Worm (Caenorhabditis elegans): ENCODE measurements around the gene selt-1.2.
A peak's percentile ranks its signal among the peaks of the same experiment; 100 is the strongest.

Gene selt-1.2

ce11 chrV:10747263-10747951 is at the start of gene selt-1.2, which contains the start of gene F28H7.2:
selt-1.2 (minus strand) TSS chrV:10747363.
F28H7.2 (plus strand) TSS chrV:10747901.
- no peak for TF ChIP-seq sptf-1 (tag; optimal IDR thresholded peaks at IDR 0.05)
- peak; percentile 4 for TF ChIP-seq nhr-20 (tag; optimal IDR thresholded peaks at IDR 0.05)
- no peak for TF ChIP-seq efl-1 (optimal IDR thresholded peaks at IDR 0.05)
- TF ChIP-seq efl-1 (GFP tag; optimal IDR thresholded peaks at IDR 0.05 in 1 of 2), result peak in 1 of 2 experiments; percentile 77
- TF ChIP-seq xbp-1 (tag; optimal IDR thresholded peaks at IDR 0.05), result no peak

ce11 chrV:10795494-10795893 is 48.3 kb upstream of the selt-1.2 start, which contains the start of gene D1054.19:
D1054.19 (plus strand) TSS chrV:10795794.
- TF ChIP-seq unc-62 (GFP tag; optimal IDR thresholded peaks at IDR 0.05) (no peak), nhr-20 (tag; optimal IDR thresholded peaks at IDR 0.05) (no peak), snu-23 (GFP tag; optimal IDR thresholded peaks at IDR 0.05) (no peak), efl-3 (GFP tag; optimal IDR thresholded peaks at IDR 0.05) (no peak), alr-1 (tag; optimal IDR thresholded peaks at IDR 0.05; ENCODE audit: borderline replicate concordance) (no peak), aly-2 (tag; optimal IDR thresholded peaks at IDR 0.05) (no peak), mdl-1 (tag; optimal IDR thresholded peaks at IDR 0.05) (no peak), sox-4 (tag; optimal IDR thresholded peaks at IDR 0.05) (no peak), ztf-11 (tag; optimal IDR thresholded peaks at IDR 0.05) (no peak), C04F5.9 (tag; optimal IDR thresholded peaks at IDR 0.05) (no peak), unc-86 (tag; optimal IDR thresholded peaks at IDR 0.05) (no peak), lin-13 (GFP tag; optimal IDR thresholded peaks at IDR 0.05) (no peak), ceh-90 (tag; optimal IDR thresholded peaks at IDR 0.05) (no peak), ceh-88 (GFP tag; IDR thresholded peaks at IDR 0.05) (no peak), hlh-4 (tag; optimal IDR thresholded peaks at IDR 0.05) (no peak), unc-130 (tag; optimal IDR thresholded peaks at IDR 0.05) (no peak), zag-1 (tag; optimal IDR thresholded peaks at IDR 0.05) (no peak), pax-3 (tag; optimal IDR thresholded peaks at IDR 0.05) (no peak), mef-2 (tag; optimal IDR thresholded peaks at IDR 0.05) (no peak), ets-5 (GFP tag; IDR thresholded peaks at IDR 0.05) (no peak)

- TF ChIP-seq nhr-47 (tag; optimal IDR thresholded peaks at IDR 0.05), result no peak
- no peak for TF ChIP-seq egl-13 (tag; optimal IDR thresholded peaks at IDR 0.05)
- no peak for TF ChIP-seq nhr-76 (tag; optimal IDR thresholded peaks at IDR 0.05)
- no peak for TF ChIP-seq ztf-4 (tag; optimal IDR thresholded peaks at IDR 0.05)
- no peak for TF ChIP-seq nhr-85 (tag)
- TF ChIP-seq lsy-2 (tag; optimal IDR thresholded peaks at IDR 0.05), result no peak
- no peak for TF ChIP-seq F16B12.6 (tag; optimal IDR thresholded peaks at IDR 0.05)
- TF ChIP-seq ztf-11 (tag; optimal IDR thresholded peaks at IDR 0.05), result no peak
- no peak for TF ChIP-seq lir-3 (tag; optimal IDR thresholded peaks at IDR 0.05; ENCODE audit: poor library complexity)
- TF ChIP-seq rnt-1 (tag; optimal IDR thresholded peaks at IDR 0.05), result no peak
- TF ChIP-seq grh-1 (GFP tag; IDR thresholded peaks at IDR 0.05), result no peak
- TF ChIP-seq sox-4 (tag; optimal IDR thresholded peaks at IDR 0.05), result no peak
- TF ChIP-seq C04F5.9 (tag; optimal IDR thresholded peaks at IDR 0.05), result no peak
- no peak for TF ChIP-seq hpl-2 (GFP tag; optimal IDR thresholded peaks at IDR 0.05)
- no peak for TF ChIP-seq elt-2 (tag; optimal IDR thresholded peaks at IDR 0.05)
- no peak for TF ChIP-seq ceh-8 (GFP tag; optimal IDR thresholded peaks at IDR 0.05)
- TF ChIP-seq dsc-1 (tag; optimal IDR thresholded peaks at IDR 0.05), result no peak
Measured at ce11 chrV:10794463-10794862, 47.3 kb upstream of the selt-1.2 start.

ce11 chrV:10793498-10793897 is 46.3 kb upstream of the selt-1.2 start, which contains the start of gene ule-3:
ule-3 (plus strand) TSS chrV:10793798.
- no peak for TF ChIP-seq irx-1 (tag; optimal IDR thresholded peaks at IDR 0.05)
- no peak for TF ChIP-seq C34B4.2 (tag; optimal IDR thresholded peaks at IDR 0.05)
- no peak for TF ChIP-seq sptf-1 (tag; optimal IDR thresholded peaks at IDR 0.05)
- no peak for TF ChIP-seq C16A3.4 (tag; optimal IDR thresholded peaks at IDR 0.05)
- TF ChIP-seq nhr-20 (tag; optimal IDR thresholded peaks at IDR 0.05), result no peak
- no peak for TF ChIP-seq fkh-4 (tag; optimal IDR thresholded peaks at IDR 0.05; ENCODE audit: borderline replicate concordance)
- TF ChIP-seq hpl-2 (GFP tag; optimal IDR thresholded peaks at IDR 0.05), result no peak

Data from whole organism, L1 larva.